Fruit fly (Drosophila melanogaster): ENCODE results near the gene MRP.

dm6 chr2L:12705376-12705775, 13.5 kb upstream of the MRP start:
- TF ChIP-seq cic (GFP tag; optimal IDR thresholded peaks at IDR 0.05) (no peak), toe (GFP tag; optimal IDR thresholded peaks at IDR 0.05) (no peak), Crg-1 (GFP tag; optimal IDR thresholded peaks at IDR 0.05) (no peak)
